Fruit fly (Drosophila melanogaster): ENCODE results near the gene CG1737.

dm6 chrX:11372764-11373712, 22.6 kb downstream of the CG1737 start:
- no peak for TF ChIP-seq pan (optimal IDR thresholded peaks at IDR 0.05)
- no peak for TF ChIP-seq psq (optimal IDR thresholded peaks at IDR 0.05)
- TF ChIP-seq EcR (GFP tag; optimal IDR thresholded peaks at IDR 0.05), result no peak
